Worm (Caenorhabditis elegans): ENCODE results near the gene daf-42.

DNA sequence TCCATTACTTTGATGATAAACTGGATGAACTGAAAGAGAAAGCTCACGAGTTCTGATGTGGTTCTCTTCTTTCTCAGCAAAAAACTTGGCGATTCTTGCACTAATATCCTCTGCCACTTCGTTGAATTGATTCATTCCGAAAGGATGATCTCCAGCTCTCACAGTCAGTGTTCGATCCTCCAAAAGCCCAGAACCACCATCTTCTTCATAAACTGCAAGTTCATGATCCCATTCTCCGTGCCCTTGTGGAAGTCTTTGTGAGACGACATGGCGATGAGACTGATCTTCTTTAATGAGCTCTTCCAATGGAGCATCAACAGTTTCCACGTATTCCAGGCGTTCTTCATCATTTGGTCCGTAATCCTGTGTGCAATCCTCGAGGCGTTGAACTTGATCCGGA lies 21.7 kb downstream of the daf-42 start:
- TF ChIP-seq pha-4 (tag; optimal IDR thresholded peaks at IDR 0.05) (no peak), zip-8 (tag; optimal IDR thresholded peaks at IDR 0.05) (no peak), flh-1 (GFP tag; optimal IDR thresholded peaks at IDR 0.05) (no peak), ztf-11 (tag; optimal IDR thresholded peaks at IDR 0.05) (no peak), nhr-12 (tag; optimal IDR thresholded peaks at IDR 0.05) (no peak), mls-2 (tag; optimal IDR thresholded peaks at IDR 0.05) (no peak), unc-62 (GFP tag; optimal IDR thresholded peaks at IDR 0.05) (no peak), nhr-237 (tag; optimal IDR thresholded peaks at IDR 0.05) (no peak), hlh-1 (tag; optimal IDR thresholded peaks at IDR 0.05) (no peak), lsy-2 (tag; optimal IDR thresholded peaks at IDR 0.05) (no peak), snpc-4 (tag; optimal IDR thresholded peaks at IDR 0.05) (no peak)

Data from whole organism, mixed stage, embryonic.